Fruit fly (Drosophila melanogaster) whole organism, adult: Measurements from ENCODE around the gene CG44088.

Experiments
- CG11617 ChIP-seq: fragments of 200-800 bp; sonication (Bioruptor generic); optimal IDR thresholded peaks from 2 replicates; lab custom pipeline; 2017; ENCODE audit warnings: mild to moderate bottlenecking, missing biosample characterization, missing genetic modification reagents, missing genetic modification characterization
- CG12768 ChIP-seq: fragments of 200-800 bp; sonication (Bioruptor generic); optimal IDR thresholded peaks from 2 replicates; lab custom pipeline; 2017; ENCODE audit warnings: missing biosample characterization, missing genetic modification characterization, mild to moderate bottlenecking, moderate library complexity, missing genetic modification reagents
- CG14711 ChIP-seq: fragments of 200-800 bp; sonication (Bioruptor generic); optimal IDR thresholded peaks from 2 replicates; lab custom pipeline; 2018; ENCODE audit warnings: missing biosample characterization, mild to moderate bottlenecking, missing genetic modification characterization, moderate library complexity
- CG1620 ChIP-seq: fragments of 200-800 bp; sonication (Bioruptor generic); optimal IDR thresholded peaks from 2 replicates; lab custom pipeline; 2016; ENCODE audit warnings: missing biosample characterization, missing genetic modification characterization
- CG33017 ChIP-seq: fragments of 200-800 bp; sonication (Bioruptor generic); optimal IDR thresholded peaks from 2 replicates; lab custom pipeline; 2018; ENCODE audit warnings: missing biosample characterization, mild to moderate bottlenecking, missing genetic modification characterization, moderate library complexity
- CG5204 ChIP-seq: fragments of 200-800 bp; sonication (Bioruptor generic); optimal IDR thresholded peaks from 2 replicates; lab custom pipeline; 2016; ENCODE audit warnings: missing biosample characterization, missing genetic modification characterization
- CG7045 ChIP-seq: fragments of 200-800 bp; sonication (Bioruptor generic); optimal IDR thresholded peaks from 2 replicates; lab custom pipeline; 2017; ENCODE audit warnings: missing biosample characterization, mild to moderate bottlenecking, missing genetic modification characterization
- CG7101 ChIP-seq: fragments of 200-800 bp; sonication (Bioruptor generic); optimal IDR thresholded peaks from 2 replicates; lab custom pipeline; 2018; ENCODE audit warnings: missing biosample characterization, mild to moderate bottlenecking, missing genetic modification characterization, moderate library complexity
- Clk ChIP-seq: fragments of 200-800 bp; sonication (Bioruptor generic); optimal IDR thresholded peaks from 2 replicates; lab custom pipeline; 2017; ENCODE audit warnings: missing biosample characterization, missing genetic modification characterization
- Crg-1 ChIP-seq: fragments of 200-800 bp; sonication (Bioruptor generic); optimal IDR thresholded peaks from 2 replicates; lab custom pipeline; 2016; ENCODE audit warnings: missing biosample characterization, missing genetic modification characterization
- Hr96 ChIP-seq: fragments of 200-800 bp; sonication (Bioruptor generic); optimal IDR thresholded peaks from 2 replicates; lab custom pipeline; 2016; ENCODE audit warnings: missing biosample characterization, missing genetic modification characterization
- Mnt ChIP-seq: fragments of 200-800 bp; sonication (Bioruptor generic); optimal IDR thresholded peaks from 2 replicates; lab custom pipeline; 2016; ENCODE audit warnings: missing biosample characterization, mild to moderate bottlenecking, missing genetic modification characterization
- bab1 ChIP-seq: fragments of 200-800 bp; sonication (Bioruptor generic); optimal IDR thresholded peaks from 3 replicates; lab custom pipeline; 2019; ENCODE audit warnings: missing biosample characterization, mild to moderate bottlenecking, missing genetic modification characterization, moderate library complexity
- cic ChIP-seq: fragments of 200-800 bp; sonication (Bioruptor generic); optimal IDR thresholded peaks from 2 replicates; lab custom pipeline; 2017; ENCODE audit warnings: missing biosample characterization, mild to moderate bottlenecking, missing genetic modification characterization, moderate library complexity
- cnc ChIP-seq, 2 experiments: fragments of >200 bp; optimal IDR thresholded peaks; 2 replicates each; lab custom pipeline; 2017
- kay ChIP-seq: fragments of 200-800 bp; sonication (Bioruptor generic); peaks from one replicate; lab custom pipeline; 2016; ENCODE audit warnings: missing biosample characterization, missing genetic modification characterization, borderline replicate concordance
- ovo ChIP-seq: fragments of 200-800 bp; sonication (Bioruptor generic); optimal IDR thresholded peaks from 2 replicates; lab custom pipeline; 2016; ENCODE audit warnings: missing biosample characterization, missing genetic modification characterization
- pad ChIP-seq: fragments of 200-800 bp; sonication (Bioruptor generic); optimal IDR thresholded peaks from 3 replicates; lab custom pipeline; 2017; ENCODE audit warnings: missing biosample characterization, missing genetic modification characterization, mild to moderate bottlenecking, moderate library complexity, missing genetic modification reagents
- tj ChIP-seq: fragments of 200-800 bp; sonication (Bioruptor generic); optimal IDR thresholded peaks from 3 replicates; lab custom pipeline; 2017; ENCODE audit warnings: missing biosample characterization, mild to moderate bottlenecking, missing genetic modification characterization, moderate library complexity
- toe ChIP-seq: fragments of 200-800 bp; sonication (Bioruptor generic); optimal IDR thresholded peaks from 2 replicates; lab custom pipeline; 2016; ENCODE audit warnings: missing biosample characterization, missing genetic modification characterization

CG44088 gene

DNA sequence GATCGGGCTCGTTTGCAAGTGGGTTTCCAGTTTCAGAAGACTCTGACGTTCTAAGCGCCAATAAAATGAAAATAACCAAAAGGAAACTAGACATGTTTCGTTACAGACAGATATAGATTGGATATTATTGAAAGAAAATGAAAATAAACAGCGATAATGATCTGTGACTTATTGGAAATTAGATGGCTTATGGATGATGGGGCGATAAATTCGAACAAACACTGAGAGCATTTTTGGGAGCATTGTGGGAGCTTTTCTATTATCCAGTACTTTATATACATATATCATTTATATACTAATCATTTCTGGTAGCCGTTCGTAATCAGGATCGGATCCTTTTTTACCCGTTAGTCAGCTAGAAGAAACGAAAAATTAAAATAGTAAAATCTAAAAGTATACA, at the start of gene CG44088:
TSS of gene CG44088 (minus strand) at position 101 of the 400 bp plus-strand sequence.
- TF ChIP-seq kay (peak; percentile 51), cnc (optimal IDR thresholded peaks at IDR 0.05; lab: Kevin White, UChicago) (no peak)

DNA sequence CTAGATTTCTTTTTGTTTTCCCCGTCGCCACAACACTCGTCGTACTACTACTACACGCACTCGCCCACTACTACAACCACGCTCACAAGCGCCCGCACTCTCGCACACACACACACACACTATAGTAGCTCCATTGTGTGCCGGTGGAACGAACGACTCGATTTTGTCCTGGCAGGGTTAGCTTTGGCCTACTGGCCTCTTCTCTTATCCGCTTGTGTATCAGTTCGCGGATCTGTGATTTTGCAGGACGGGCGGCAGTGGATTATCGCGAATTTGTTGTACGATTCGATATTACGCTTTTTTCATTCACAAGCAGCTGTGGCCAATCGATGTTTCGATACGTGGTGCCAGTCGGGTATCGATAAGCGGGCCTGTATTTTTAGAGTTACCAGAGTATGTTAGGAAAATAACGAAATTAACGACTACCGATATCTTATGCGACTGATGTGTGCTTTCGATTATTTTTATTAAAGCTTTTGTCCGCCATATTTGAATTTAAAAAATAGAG, 46.3 kb upstream of the CG44088 start, which contains the start of gene CG14657:
TSS of gene CG14657 (minus strand) at position 335 of the 508 bp plus-strand sequence.
- no peak for TF ChIP-seq Clk (GFP tag; lab: Kevin White, UChicago)
- peak; percentile 15 for TF ChIP-seq tj
- no peak for TF ChIP-seq CG5204 (GFP tag; lab: Kevin White, UChicago)
- no peak for TF ChIP-seq CG14711 (tag; lab: Kevin White, UChicago)
- no peak for TF ChIP-seq ovo (GFP tag; lab: Kevin White, UChicago)
- TF ChIP-seq CG7101 (tag; lab: Kevin White, UChicago): no peak
- TF ChIP-seq Hr96 (GFP tag; lab: Kevin White, UChicago): no peak
- TF ChIP-seq kay: no peak
- peak; percentile 63 for TF ChIP-seq pad (GFP tag; lab: Kevin White, UChicago)
- TF ChIP-seq CG33017: no peak
- no peak for TF ChIP-seq CG1620 (GFP tag; lab: Kevin White, UChicago)
- no peak for TF ChIP-seq CG11617
- TF ChIP-seq CG12768 (GFP tag; lab: Kevin White, UChicago): no peak
- peak; percentile 62 for TF ChIP-seq Mnt (GFP tag; lab: Kevin White, UChicago)
- peak; percentile 66 for TF ChIP-seq bab1 (GFP tag; lab: Kevin White, UChicago)
- TF ChIP-seq toe (GFP tag; lab: Kevin White, UChicago): no peak
- no peak for TF ChIP-seq CG7045 (GFP tag; lab: Kevin White, UChicago)
- TF ChIP-seq cnc (optimal IDR thresholded peaks at IDR 0.05; lab: Kevin White, UChicago): no peak
- peak; percentile 100 for TF ChIP-seq cic (GFP tag; lab: Kevin White, UChicago)
- no peak for TF ChIP-seq Crg-1 (GFP tag; lab: Kevin White, UChicago)

DNA sequence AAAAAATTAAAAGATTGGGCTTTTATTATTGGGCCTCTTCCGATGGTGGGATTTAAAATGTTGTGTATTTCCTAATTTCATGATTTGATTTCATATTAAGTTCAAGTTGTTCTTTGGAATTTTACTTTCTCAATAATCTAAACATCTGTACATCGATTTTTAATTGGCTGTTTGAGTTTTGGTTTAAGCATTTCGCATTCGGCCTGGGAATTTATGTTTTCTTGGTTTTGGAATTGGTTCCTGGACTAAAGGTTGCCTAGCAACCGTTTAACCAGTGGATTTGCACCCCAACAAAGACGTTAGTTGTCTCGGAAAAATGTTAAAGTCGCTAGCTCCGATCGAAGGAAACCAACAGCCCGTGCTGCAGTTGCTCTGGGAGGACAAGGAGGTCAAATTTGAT, 41.2 kb upstream of the CG44088 start, which contains the start of gene BBS5:
TSS of gene BBS5 (plus strand) at position 301 of the 400 bp plus-strand sequence.
- no peak for TF ChIP-seq tj
- no peak for TF ChIP-seq CG33017
- TF ChIP-seq kay: no peak
- TF ChIP-seq bab1 (GFP tag; lab: Kevin White, UChicago): no peak
- no peak for TF ChIP-seq toe (GFP tag; lab: Kevin White, UChicago)
- no peak for TF ChIP-seq CG5204 (GFP tag; lab: Kevin White, UChicago)
- TF ChIP-seq pad (GFP tag; lab: Kevin White, UChicago): no peak
- no peak for TF ChIP-seq CG14711 (tag; lab: Kevin White, UChicago)
- TF ChIP-seq CG11617: no peak
- no peak for TF ChIP-seq Crg-1 (GFP tag; lab: Kevin White, UChicago)
- TF ChIP-seq Mnt (GFP tag; lab: Kevin White, UChicago): no peak
- no peak for TF ChIP-seq Clk (GFP tag; lab: Kevin White, UChicago)
- TF ChIP-seq CG7101 (tag; lab: Kevin White, UChicago): no peak
- TF ChIP-seq CG12768 (GFP tag; lab: Kevin White, UChicago): no peak
- TF ChIP-seq ovo (GFP tag; lab: Kevin White, UChicago): no peak
- TF ChIP-seq Hr96 (GFP tag; lab: Kevin White, UChicago): no peak
- TF ChIP-seq cic (GFP tag; lab: Kevin White, UChicago): no peak
- no peak for TF ChIP-seq cnc (optimal IDR thresholded peaks at IDR 0.05; lab: Kevin White, UChicago)
- no peak for TF ChIP-seq CG1620 (GFP tag; lab: Kevin White, UChicago)
- no peak for TF ChIP-seq CG7045 (GFP tag; lab: Kevin White, UChicago)

DNA sequence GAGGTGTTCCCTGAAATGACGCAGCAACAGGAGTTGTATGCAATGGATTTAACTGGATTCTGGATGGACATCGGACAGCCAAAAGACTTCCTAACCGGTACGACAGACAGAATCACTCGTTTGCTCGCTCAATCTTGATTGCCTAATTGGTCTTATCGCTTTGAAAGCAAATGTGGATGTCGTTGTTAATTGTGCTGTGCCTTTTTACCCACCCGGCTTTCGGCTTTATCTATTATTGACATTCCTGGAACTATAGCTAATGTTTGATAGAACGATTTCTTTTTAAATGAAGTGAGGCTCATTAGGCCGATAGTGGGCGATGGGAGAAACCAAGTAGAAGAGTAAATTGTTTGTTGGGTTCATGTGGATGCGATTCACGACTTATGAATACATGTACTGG, 39.8 kb upstream of the CG44088 start:
- TF ChIP-seq CG7101 (tag; lab: Kevin White, UChicago): no peak
- no peak for TF ChIP-seq toe (GFP tag; lab: Kevin White, UChicago)

DNA sequence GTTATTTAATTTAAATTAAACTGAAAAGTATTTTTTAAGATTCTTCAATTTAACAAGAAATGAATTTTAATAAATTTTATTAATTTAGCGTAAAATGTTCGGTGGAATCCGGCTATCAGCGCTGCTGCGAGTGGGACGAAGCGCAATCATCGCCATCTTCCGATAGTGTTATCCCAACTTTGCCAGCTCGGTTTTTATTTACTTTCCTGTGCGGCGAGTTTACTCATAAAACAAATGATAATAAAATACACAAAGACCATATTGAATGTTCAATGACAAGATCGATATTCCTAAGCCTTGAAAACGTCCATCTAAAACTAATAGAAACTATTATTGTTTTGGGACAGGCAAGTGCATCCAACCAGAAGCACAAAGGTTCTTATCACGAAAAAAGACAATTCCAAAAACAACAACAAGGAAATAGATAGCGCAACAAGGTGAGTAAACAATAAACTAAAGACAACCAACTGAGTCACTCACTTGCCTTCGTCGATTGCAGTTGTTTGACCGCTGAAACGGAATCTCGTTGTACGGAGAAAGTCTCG, 38.4 kb upstream of the CG44088 start:
- TF ChIP-seq cnc (optimal IDR thresholded peaks at IDR 0.05; lab: Kevin White, UChicago): no peak
- peak; percentile 14 for TF ChIP-seq ovo (GFP tag; lab: Kevin White, UChicago)
- peak; percentile 38 for TF ChIP-seq CG12768 (GFP tag; lab: Kevin White, UChicago)
- TF ChIP-seq CG5204 (GFP tag; lab: Kevin White, UChicago): no peak
- peak; percentile 42 for TF ChIP-seq CG7101 (tag; lab: Kevin White, UChicago)
- no peak for TF ChIP-seq Hr96 (GFP tag; lab: Kevin White, UChicago)
- no peak for TF ChIP-seq CG1620 (GFP tag; lab: Kevin White, UChicago)
- peak; percentile 67 for TF ChIP-seq Crg-1 (GFP tag; lab: Kevin White, UChicago)
- peak; percentile 7 for TF ChIP-seq pad (GFP tag; lab: Kevin White, UChicago)
- peak; percentile 23 for TF ChIP-seq bab1 (GFP tag; lab: Kevin White, UChicago)
- TF ChIP-seq toe (GFP tag; lab: Kevin White, UChicago): peak; percentile 21
- peak; percentile 15 for TF ChIP-seq CG33017
- TF ChIP-seq kay: no peak
- no peak for TF ChIP-seq CG14711 (tag; lab: Kevin White, UChicago)
- TF ChIP-seq Clk (GFP tag; lab: Kevin White, UChicago): no peak
- peak; percentile 9 for TF ChIP-seq CG7045 (GFP tag; lab: Kevin White, UChicago)
- TF ChIP-seq tj: peak; percentile 19
- TF ChIP-seq CG11617: peak; percentile 37
- TF ChIP-seq cic (GFP tag; lab: Kevin White, UChicago): peak; percentile 72
- peak; percentile 54 for TF ChIP-seq Mnt (GFP tag; lab: Kevin White, UChicago)
